Worm (Caenorhabditis elegans): ENCODE data around the gene spig-6.

spig-6 gene

ce11 chrV:16458714-16459113, 22.7 kb upstream of the spig-6 start, which contains the start of gene str-15:
Gene str-15 (minus strand): TSS chrV:16458814.
- TF ChIP-seq med-1 (GFP tag; optimal IDR thresholded peaks at IDR 0.05; ENCODE audit: insufficient read depth) (no peak), ztf-23 (GFP tag; IDR thresholded peaks at IDR 0.05) (no peak), ref-1 (GFP tag; conservative IDR thresholded peaks at IDR 0.05) (no peak), ztf-29 (GFP tag; IDR thresholded peaks at IDR 0.05) (no peak), T22C8.4 (GFP tag; IDR thresholded peaks at IDR 0.05) (no peak), tab-1 (GFP tag; IDR thresholded peaks at IDR 0.05) (no peak), flt-1 (GFP tag; IDR thresholded peaks at IDR 0.05) (no peak)

- TF ChIP-seq ztf-29 (GFP tag; IDR thresholded peaks at IDR 0.05) (no peak), ref-1 (GFP tag; conservative IDR thresholded peaks at IDR 0.05) (no peak)
These were observed 22.0 kb upstream of the spig-6 start for ce11 chrV:16459377-16459776.

ce11 chrV:16460866-16461265, 20.5 kb upstream of the spig-6 start, which contains the start of gene srh-142:
Gene srh-142 (minus strand): TSS chrV:16460966.
- TF ChIP-seq ztf-23 (GFP tag; IDR thresholded peaks at IDR 0.05) (no peak), ref-1 (GFP tag; conservative IDR thresholded peaks at IDR 0.05) (no peak), cog-1 (tag; optimal IDR thresholded peaks at IDR 0.05) (no peak), flt-1 (GFP tag; IDR thresholded peaks at IDR 0.05) (no peak), ztf-29 (GFP tag; IDR thresholded peaks at IDR 0.05) (no peak), klf-2 (GFP tag; conservative IDR thresholded peaks at IDR 0.05) (no peak), med-1 (GFP tag; optimal IDR thresholded peaks at IDR 0.05; ENCODE audit: insufficient read depth) (no peak)

- TF ChIP-seq ztf-23 (GFP tag; IDR thresholded peaks at IDR 0.05) = no peak
- no peak for TF ChIP-seq ztf-29 (GFP tag; IDR thresholded peaks at IDR 0.05)
- no peak for TF ChIP-seq med-1 (GFP tag; optimal IDR thresholded peaks at IDR 0.05; ENCODE audit: insufficient read depth)
- no peak for TF ChIP-seq klf-2 (GFP tag; conservative IDR thresholded peaks at IDR 0.05)
- no peak for TF ChIP-seq ref-1 (GFP tag; conservative IDR thresholded peaks at IDR 0.05)
- no peak for TF ChIP-seq tab-1 (GFP tag; IDR thresholded peaks at IDR 0.05)
These were observed 13.5 kb upstream of the spig-6 start, which contains the start of gene sru-44 for ce11 chrV:16467840-16468239. Gene sru-44 (minus strand): TSS chrV:16467940.

- TF ChIP-seq ztf-23 (GFP tag; IDR thresholded peaks at IDR 0.05) (no peak), flt-1 (GFP tag; IDR thresholded peaks at IDR 0.05) (no peak), ztf-29 (GFP tag; IDR thresholded peaks at IDR 0.05) (no peak), klf-2 (GFP tag; conservative IDR thresholded peaks at IDR 0.05) (no peak), ref-1 (GFP tag; conservative IDR thresholded peaks at IDR 0.05) (no peak), cog-1 (tag; optimal IDR thresholded peaks at IDR 0.05) (no peak), tab-1 (GFP tag; IDR thresholded peaks at IDR 0.05) (no peak), T22C8.4 (GFP tag; IDR thresholded peaks at IDR 0.05) (no peak), med-1 (GFP tag; optimal IDR thresholded peaks at IDR 0.05; ENCODE audit: insufficient read depth) (no peak)
These were observed 10.5 kb upstream of the spig-6 start, which contains the start of gene srh-138 for ce11 chrV:16470916-16471315. Gene srh-138 (minus strand): TSS chrV:16471016.

- no peak for TF ChIP-seq ztf-29 (GFP tag; IDR thresholded peaks at IDR 0.05)
- TF ChIP-seq ref-1 (GFP tag; conservative IDR thresholded peaks at IDR 0.05) = no peak
- no peak for TF ChIP-seq cog-1 (tag; optimal IDR thresholded peaks at IDR 0.05)
- no peak for TF ChIP-seq tab-1 (GFP tag; IDR thresholded peaks at IDR 0.05)
- TF ChIP-seq T22C8.4 (GFP tag; IDR thresholded peaks at IDR 0.05) = no peak
- TF ChIP-seq klf-2 (GFP tag; conservative IDR thresholded peaks at IDR 0.05) = no peak
- TF ChIP-seq flt-1 (GFP tag; IDR thresholded peaks at IDR 0.05) = no peak
- TF ChIP-seq med-1 (GFP tag; optimal IDR thresholded peaks at IDR 0.05; ENCODE audit: insufficient read depth) = no peak
- TF ChIP-seq ztf-23 (GFP tag; IDR thresholded peaks at IDR 0.05) = no peak
These were observed 9.3 kb upstream of the spig-6 start, which contains the start of gene srw-35 for ce11 chrV:16471995-16472563. Gene srw-35 (plus strand): TSS chrV:16472513.

- TF ChIP-seq ztf-23 (GFP tag; IDR thresholded peaks at IDR 0.05) (no peak), flt-1 (GFP tag; IDR thresholded peaks at IDR 0.05) (no peak), klf-2 (GFP tag; conservative IDR thresholded peaks at IDR 0.05) (no peak), T22C8.4 (GFP tag; IDR thresholded peaks at IDR 0.05) (no peak), ztf-29 (GFP tag; IDR thresholded peaks at IDR 0.05) (no peak), cog-1 (tag; optimal IDR thresholded peaks at IDR 0.05) (no peak), med-1 (GFP tag; optimal IDR thresholded peaks at IDR 0.05; ENCODE audit: insufficient read depth) (no peak), ref-1 (GFP tag; conservative IDR thresholded peaks at IDR 0.05) (no peak), tab-1 (GFP tag; IDR thresholded peaks at IDR 0.05) (no peak)
These were observed 2.1 kb upstream of the spig-6 start, which contains the start of gene T08G3.11 for ce11 chrV:16479275-16479674. Gene T08G3.11 (minus strand): TSS chrV:16479375.

ce11 chrV:16483044-16483443, 1.7 kb downstream of the spig-6 start, which contains the start of gene F57E7.2:
Gene F57E7.2 (minus strand): TSS chrV:16483144.
- TF ChIP-seq ztf-23 (GFP tag; IDR thresholded peaks at IDR 0.05) (no peak), ztf-29 (GFP tag; IDR thresholded peaks at IDR 0.05) (no peak), T22C8.4 (GFP tag; IDR thresholded peaks at IDR 0.05) (no peak), tab-1 (GFP tag; IDR thresholded peaks at IDR 0.05) (no peak), ref-1 (GFP tag; conservative IDR thresholded peaks at IDR 0.05) (no peak), klf-2 (GFP tag; conservative IDR thresholded peaks at IDR 0.05) (no peak), med-1 (GFP tag; optimal IDR thresholded peaks at IDR 0.05; ENCODE audit: insufficient read depth) (no peak), flt-1 (GFP tag; IDR thresholded peaks at IDR 0.05) (no peak), cog-1 (tag; optimal IDR thresholded peaks at IDR 0.05) (no peak)

- no peak for TF ChIP-seq med-1 (GFP tag; optimal IDR thresholded peaks at IDR 0.05; ENCODE audit: insufficient read depth)
- no peak for TF ChIP-seq tab-1 (GFP tag; IDR thresholded peaks at IDR 0.05)
- no peak for TF ChIP-seq cog-1 (tag; optimal IDR thresholded peaks at IDR 0.05)
- TF ChIP-seq flt-1 (GFP tag; IDR thresholded peaks at IDR 0.05) = no peak
- no peak for TF ChIP-seq ztf-29 (GFP tag; IDR thresholded peaks at IDR 0.05)
- TF ChIP-seq T22C8.4 (GFP tag; IDR thresholded peaks at IDR 0.05) = no peak
- TF ChIP-seq ztf-23 (GFP tag; IDR thresholded peaks at IDR 0.05) = no peak
- no peak for TF ChIP-seq ref-1 (GFP tag; conservative IDR thresholded peaks at IDR 0.05)
- no peak for TF ChIP-seq klf-2 (GFP tag; conservative IDR thresholded peaks at IDR 0.05)
These were observed 2.3 kb downstream of the spig-6 start, which contains the start of gene srh-139 for ce11 chrV:16483681-16484080. Gene srh-139 (plus strand): TSS chrV:16483981.

- no peak for TF ChIP-seq flt-1 (GFP tag; IDR thresholded peaks at IDR 0.05)
- no peak for TF ChIP-seq cog-1 (tag; optimal IDR thresholded peaks at IDR 0.05)
- TF ChIP-seq ref-1 (GFP tag; conservative IDR thresholded peaks at IDR 0.05) = no peak
- no peak for TF ChIP-seq T22C8.4 (GFP tag; IDR thresholded peaks at IDR 0.05)
- no peak for TF ChIP-seq med-1 (GFP tag; optimal IDR thresholded peaks at IDR 0.05; ENCODE audit: insufficient read depth)
- TF ChIP-seq ztf-23 (GFP tag; IDR thresholded peaks at IDR 0.05) = no peak
- no peak for TF ChIP-seq klf-2 (GFP tag; conservative IDR thresholded peaks at IDR 0.05)
- no peak for TF ChIP-seq tab-1 (GFP tag; IDR thresholded peaks at IDR 0.05)
- TF ChIP-seq ztf-29 (GFP tag; IDR thresholded peaks at IDR 0.05) = no peak
These were observed 6.1 kb downstream of the spig-6 start, which contains the start of gene Y32B12A.5 for ce11 chrV:16487474-16487873. Gene Y32B12A.5 (minus strand): TSS chrV:16487574.

All from whole organism, midembryonic.